Fruit fly (Drosophila melanogaster) whole organism, embryonic: ENCODE results near the gene ova.

Experiments used
- Aef1 ChIP-seq: fragments of 200-800 bp; sonication (Bioruptor generic); IDR thresholded peaks from 3 replicates; pipeline ENCODE4 v1.3.6; 2022; ENCODE audit warnings: missing biosample characterization, missing genetic modification characterization
- Bgb ChIP-seq: fragments of 200-800 bp; sonication (Bioruptor generic); IDR thresholded peaks from 2 replicates; pipeline ENCODE4 v1.3.6; 2022; ENCODE audit warnings: missing biosample characterization, missing genetic modification characterization; ENCODE audit not compliant: partially characterized antibody
- BtbVII ChIP-seq: fragments of 200-800 bp; sonication (Bioruptor generic); optimal IDR thresholded peaks from 3 replicates; lab custom pipeline; 2017; ENCODE audit warnings: missing biosample characterization, mild to moderate bottlenecking, missing genetic modification characterization
- CG10565 ChIP-seq: fragments of 200-800 bp; sonication (Bioruptor generic); optimal IDR thresholded peaks from 3 replicates; lab custom pipeline; 2016; ENCODE audit warnings: missing biosample characterization, mild to moderate bottlenecking, missing genetic modification characterization
- CG14710 ChIP-seq: fragments of 200-800 bp; sonication (Bioruptor generic); optimal IDR thresholded peaks from 3 replicates; lab custom pipeline; 2019; ENCODE audit warnings: missing biosample characterization, mild to moderate bottlenecking, missing genetic modification characterization, moderate library complexity
- CG15073 ChIP-seq: fragments of 200-800 bp; sonication (Bioruptor generic); optimal IDR thresholded peaks from 2 replicates; lab custom pipeline; 2016; ENCODE audit warnings: missing biosample characterization, missing genetic modification characterization
- CG15601 ChIP-seq: fragments of 200-800 bp; sonication (Bioruptor generic); optimal IDR thresholded peaks from 3 replicates; lab custom pipeline; 2019; ENCODE audit warnings: missing biosample characterization, mild to moderate bottlenecking, missing genetic modification characterization, moderate library complexity
- CG1602 ChIP-seq: fragments of 200-800 bp; sonication (Bioruptor generic); optimal IDR thresholded peaks from 3 replicates; lab custom pipeline; 2016; ENCODE audit warnings: missing biosample characterization, missing genetic modification characterization
- CG16863 ChIP-seq: fragments of 200-800 bp; sonication (Bioruptor generic); optimal IDR thresholded peaks from 3 replicates; lab custom pipeline; 2016; ENCODE audit warnings: missing biosample characterization, missing genetic modification characterization
- CG17612 ChIP-seq: fragments of 200-800 bp; sonication (Bioruptor generic); IDR thresholded peaks from 2 replicates; pipeline ENCODE4 v1.3.6; 2022; ENCODE audit warnings: missing biosample characterization, missing genetic modification characterization
- CG2678 ChIP-seq: fragments of 200-800 bp; sonication (Bioruptor generic); optimal IDR thresholded peaks from 3 replicates; lab custom pipeline; 2019; ENCODE audit warnings: missing biosample characterization, mild to moderate bottlenecking, missing genetic modification characterization, moderate library complexity
- CG3163 ChIP-seq: fragments of 200-800 bp; sonication (Bioruptor generic); optimal IDR thresholded peaks from 3 replicates; lab custom pipeline; 2016; ENCODE audit warnings: missing biosample characterization, missing genetic modification characterization
- CG34376 ChIP-seq: fragments of 200-800 bp; sonication (Bioruptor generic); optimal IDR thresholded peaks from 2 replicates; lab custom pipeline; 2018; ENCODE audit warnings: missing biosample characterization, mild to moderate bottlenecking, missing genetic modification characterization
- CG9876 ChIP-seq: fragments of 200-800 bp; sonication (Bioruptor generic); optimal IDR thresholded peaks from 2 replicates; lab custom pipeline; 2016; ENCODE audit warnings: missing biosample characterization, missing genetic modification characterization
- Camta ChIP-seq: fragments of 200-800 bp; sonication (Bioruptor generic); optimal IDR thresholded peaks from 2 replicates; lab custom pipeline; 2016; ENCODE audit warnings: missing biosample characterization, missing genetic modification characterization
- CkIIα-i1 ChIP-seq: fragments of 200-800 bp; sonication (Bioruptor generic); IDR thresholded peaks from 2 replicates; pipeline ENCODE4 v1.3.6; 2022; ENCODE audit warnings: missing biosample characterization, missing genetic modification characterization
- Dll ChIP-seq: fragments of 200-800 bp; sonication (Bioruptor generic); IDR thresholded peaks from 4 replicates; pipeline ENCODE4 v1.3.6; 2022; ENCODE audit warnings: missing biosample characterization, missing genetic modification characterization; ENCODE audit not compliant: partially characterized antibody
- Eip74EF ChIP-seq, 2 experiments: fragments of 200-800 bp in 1 of 2; fragments of >200 bp in 1 of 2; sonication (Bioruptor generic) in 1 of 2; optimal IDR thresholded peaks; 2 replicates each; lab custom pipeline; 2017 to 2019; ENCODE audit warnings: missing biosample characterization in 2 of 2, missing genetic modification characterization in 2 of 2, mild to moderate bottlenecking in 1 of 2, moderate library complexity in 1 of 2
- Fer1 ChIP-seq: fragments of 200-800 bp; sonication (Bioruptor generic); optimal IDR thresholded peaks from 2 replicates; lab custom pipeline; 2017; ENCODE audit warnings: missing biosample characterization, mild to moderate bottlenecking, missing genetic modification characterization
- Fer3 ChIP-seq: fragments of 200-800 bp; sonication (Bioruptor generic); optimal IDR thresholded peaks from 2 replicates; lab custom pipeline; 2018; ENCODE audit warnings: missing biosample characterization, mild to moderate bottlenecking, missing genetic modification characterization, moderate library complexity
- MESR4 ChIP-seq: fragments of 200-800 bp; sonication (Bioruptor generic); optimal IDR thresholded peaks from 2 replicates; lab custom pipeline; 2018; ENCODE audit warnings: missing biosample characterization, mild to moderate bottlenecking, missing genetic modification characterization, moderate library complexity
- Side ChIP-seq: fragments of 200-800 bp; sonication (Bioruptor generic); optimal IDR thresholded peaks from 2 replicates; lab custom pipeline; 2016; ENCODE audit warnings: missing biosample characterization, missing genetic modification characterization
- Taf1 ChIP-seq: fragments of 200-800 bp; sonication (Bioruptor generic); IDR thresholded peaks from 2 replicates; pipeline ENCODE4 v1.3.6; 2022; ENCODE audit warnings: missing biosample characterization, missing genetic modification characterization
- Xbp1 ChIP-seq: fragments of 200-800 bp; sonication (Bioruptor generic); optimal IDR thresholded peaks from 3 replicates; lab custom pipeline; 2016; ENCODE audit warnings: missing biosample characterization, mild to moderate bottlenecking, missing genetic modification characterization
- Xrp1 ChIP-seq: fragments of 200-800 bp; sonication (Bioruptor generic); IDR thresholded peaks from 2 replicates; pipeline ENCODE4 v1.3.6; 2022; ENCODE audit warnings: missing biosample characterization, missing genetic modification characterization
- YL-1 ChIP-seq: fragments of 200-800 bp; sonication (Bioruptor generic); optimal IDR thresholded peaks from 3 replicates; lab custom pipeline; 2017; ENCODE audit warnings: missing biosample characterization, mild to moderate bottlenecking, missing genetic modification characterization
- al ChIP-seq: fragments of 200-800 bp; sonication (Bioruptor generic); IDR thresholded peaks from 2 replicates; pipeline ENCODE4 v1.3.6; 2022; ENCODE audit warnings: missing biosample characterization, missing genetic modification characterization
- amos ChIP-seq: fragments of 200-800 bp; sonication (Bioruptor generic); IDR thresholded peaks from 2 replicates; pipeline ENCODE4 v1.3.6; 2022; ENCODE audit warnings: missing biosample characterization, missing genetic modification characterization; ENCODE audit not compliant: partially characterized antibody
- ap ChIP-seq: fragments of 200-800 bp; sonication (Bioruptor generic); IDR thresholded peaks from 2 replicates; pipeline ENCODE4 v1.3.6; 2022; ENCODE audit warnings: missing biosample characterization, missing genetic modification characterization
- cad ChIP-seq: fragments of >200 bp; optimal IDR thresholded peaks from 2 replicates; lab custom pipeline; 2017; ENCODE audit warnings: missing biosample characterization, missing genetic modification characterization
- crol ChIP-seq: fragments of 200-800 bp; sonication (Bioruptor generic); IDR thresholded peaks from 2 replicates; pipeline ENCODE4 v1.3.6; 2022; ENCODE audit warnings: missing biosample characterization, missing genetic modification characterization
- da ChIP-seq: fragments of 200-800 bp; sonication (Bioruptor generic); optimal IDR thresholded peaks from 2 replicates; lab custom pipeline; 2016; ENCODE audit warnings: missing biosample characterization, missing genetic modification characterization
- dpn ChIP-seq, 2 experiments: fragments of 200-800 bp; sonication (Bioruptor generic); optimal IDR thresholded peaks; 3 replicates each; lab custom pipeline; 2016; ENCODE audit warnings: missing biosample characterization in 2 of 2, missing genetic modification characterization in 2 of 2
- emc ChIP-seq: fragments of 200-800 bp; sonication (Bioruptor generic); optimal IDR thresholded peaks from 2 replicates; lab custom pipeline; 2016; ENCODE audit warnings: missing biosample characterization, missing genetic modification characterization
- eyg ChIP-seq: fragments of 200-800 bp; sonication (Bioruptor generic); optimal IDR thresholded peaks from 3 replicates; lab custom pipeline; 2016; ENCODE audit warnings: missing biosample characterization, missing genetic modification characterization
- fu2 ChIP-seq: fragments of 200-800 bp; sonication (Bioruptor generic); optimal IDR thresholded peaks from 2 replicates; lab custom pipeline; 2016; ENCODE audit warnings: missing biosample characterization, missing genetic modification characterization
- grau ChIP-seq: fragments of 200-800 bp; optimal IDR thresholded peaks from 3 replicates; lab custom pipeline; 2019; ENCODE audit warnings: missing biosample characterization, mild to moderate bottlenecking, missing genetic modification characterization, moderate library complexity
- h ChIP-seq: fragments of >200 bp; optimal IDR thresholded peaks from 2 replicates; lab custom pipeline; 2017
- inv ChIP-seq: fragments of 200-800 bp; sonication (Bioruptor generic); IDR thresholded peaks from 2 replicates; pipeline ENCODE4 v1.3.6; 2022; ENCODE audit warnings: missing biosample characterization, missing genetic modification characterization; ENCODE audit not compliant: partially characterized antibody
- kni ChIP-seq: fragments of 200-800 bp; sonication (Bioruptor generic); optimal IDR thresholded peaks from 3 replicates; lab custom pipeline; 2017; ENCODE audit warnings: mild to moderate bottlenecking, missing biosample characterization, missing genetic modification reagents, missing genetic modification characterization
- lbe ChIP-seq: fragments of 200-800 bp; sonication (Bioruptor generic); optimal IDR thresholded peaks from 2 replicates; lab custom pipeline; 2016; ENCODE audit warnings: missing biosample characterization, mild to moderate bottlenecking, missing genetic modification characterization
- mam ChIP-seq: fragments of 200-800 bp; sonication (Bioruptor generic); optimal IDR thresholded peaks from 3 replicates; lab custom pipeline; 2016; ENCODE audit warnings: missing biosample characterization, missing genetic modification characterization
- nom ChIP-seq: fragments of 200-800 bp; sonication (Bioruptor generic); optimal IDR thresholded peaks from 2 replicates; lab custom pipeline; 2017; ENCODE audit warnings: missing biosample characterization, missing genetic modification characterization, mild to moderate bottlenecking, moderate library complexity, missing genetic modification reagents
- pfk ChIP-seq: fragments of 200-800 bp; sonication (Bioruptor generic); optimal IDR thresholded peaks from 2 replicates; lab custom pipeline; 2018; ENCODE audit warnings: missing biosample characterization, mild to moderate bottlenecking, missing genetic modification characterization, moderate library complexity
- pros ChIP-seq: fragments of 200-800 bp; sonication (Bioruptor generic); optimal IDR thresholded peaks from 3 replicates; lab custom pipeline; 2019; ENCODE audit warnings: missing biosample characterization, mild to moderate bottlenecking, missing genetic modification characterization, moderate library complexity
- sens ChIP-seq: fragments of 200-800 bp; sonication (Bioruptor generic); peaks from one replicate; lab custom pipeline; 2016; ENCODE audit warnings: missing biosample characterization, missing genetic modification characterization
- sima ChIP-seq: fragments of 200-800 bp; sonication (Bioruptor generic); optimal IDR thresholded peaks from 2 replicates; lab custom pipeline; 2016; ENCODE audit warnings: missing biosample characterization, missing genetic modification characterization
- slbo ChIP-seq: fragments of 200-800 bp; sonication (Bioruptor generic); IDR thresholded peaks from 2 replicates; pipeline ENCODE4 v1.3.6; 2022; ENCODE audit warnings: missing biosample characterization, missing genetic modification characterization
- stc ChIP-seq: fragments of 200-800 bp; sonication (Bioruptor generic); IDR thresholded peaks from 2 replicates; pipeline ENCODE4 v1.3.6; 2022; ENCODE audit warnings: missing biosample characterization, missing genetic modification characterization
- wek ChIP-seq: fragments of 200-800 bp; sonication (Bioruptor generic); optimal IDR thresholded peaks from 3 replicates; lab custom pipeline; 2018; ENCODE audit warnings: missing biosample characterization, mild to moderate bottlenecking, missing genetic modification characterization, moderate library complexity

The ova gene

DNA sequence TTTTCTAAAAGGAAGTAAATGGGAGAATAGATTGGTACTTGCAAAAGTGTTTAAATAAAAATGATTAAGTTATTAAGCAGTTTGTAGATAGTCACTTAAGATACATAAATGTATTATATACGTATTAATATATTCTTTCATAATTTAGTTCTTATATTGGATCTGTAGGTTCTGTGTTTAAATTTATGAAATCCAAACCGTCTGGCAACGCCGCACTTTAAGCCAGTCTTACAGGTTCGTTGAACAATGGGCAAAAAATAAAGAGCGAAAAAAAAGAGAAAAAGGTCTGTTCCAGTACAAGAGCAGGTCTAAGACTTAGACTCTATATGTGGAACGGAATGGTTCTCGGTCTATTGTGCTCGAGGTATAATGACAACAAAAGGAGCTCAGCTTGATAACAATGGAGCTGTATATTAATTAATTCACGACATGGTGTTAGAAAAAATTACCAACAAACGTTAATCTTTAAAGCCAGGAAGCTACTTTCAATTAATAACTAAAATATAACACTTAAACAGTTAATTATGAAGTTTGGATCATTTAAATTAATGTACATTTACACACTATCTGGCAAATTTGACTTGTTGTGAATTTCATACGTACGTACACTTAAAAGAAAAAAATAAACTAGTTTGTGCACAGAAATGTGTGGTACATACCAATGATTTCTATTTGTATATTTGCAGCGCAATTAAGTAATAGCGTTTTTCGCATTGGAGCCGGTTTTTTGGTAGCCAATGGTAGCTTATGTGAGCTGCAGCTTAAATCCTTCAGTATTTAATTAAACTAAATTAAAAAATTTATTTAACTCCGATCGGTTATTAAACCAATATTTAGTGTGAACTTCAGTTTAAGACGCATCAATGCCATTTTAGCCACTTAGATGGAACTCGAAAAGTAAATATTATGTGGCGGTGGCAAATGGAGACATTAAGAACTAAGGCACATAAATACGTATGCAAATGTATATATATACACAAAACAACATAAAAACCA, 22.4 kb downstream of the ova start, which contains the start of gene CG5731:
Gene CG5731 (minus strand): TSS at position 946 of the 996 bp plus-strand sequence.
- no peak for TF ChIP-seq Bgb (GFP tag; lab: Robert Waterston, UW)
- TF ChIP-seq kni = peak; percentile 65
- TF ChIP-seq CG1602 (GFP tag; lab: Kevin White, UChicago) = no peak
- TF ChIP-seq sima (GFP tag; lab: Kevin White, UChicago) = no peak
- TF ChIP-seq mam = no peak
- TF ChIP-seq CG16863 (GFP tag; lab: Kevin White, UChicago) = no peak
- TF ChIP-seq CG17612 (GFP tag; lab: Robert Waterston, UW) = no peak
- TF ChIP-seq MESR4 (GFP tag; lab: Kevin White, UChicago) = no peak
- TF ChIP-seq h = no peak
- no peak for TF ChIP-seq CkIIα-i1 (GFP tag; lab: Robert Waterston, UW)
- peak; percentile 14 for TF ChIP-seq pros (GFP tag; lab: Kevin White, UChicago)
- TF ChIP-seq Eip74EF (GFP tag; optimal IDR thresholded peaks at IDR 0.05; lab: Kevin White, UChicago) = no peak
- peak; percentile 6 for TF ChIP-seq CG15601 (tag; lab: Kevin White, UChicago)
- TF ChIP-seq BtbVII = no peak
- no peak for TF ChIP-seq Camta (GFP tag; lab: Kevin White, UChicago)
- no peak for TF ChIP-seq Xbp1 (GFP tag; lab: Kevin White, UChicago)
- no peak for TF ChIP-seq CG10565 (GFP tag; lab: Kevin White, UChicago)
- no peak for TF ChIP-seq Dll (GFP tag; lab: Robert Waterston, UW)
- TF ChIP-seq da = no peak
- TF ChIP-seq emc (GFP tag; lab: Kevin White, UChicago) = no peak
- TF ChIP-seq fu2 (GFP tag; lab: Kevin White, UChicago) = no peak
- peak; percentile 17 for TF ChIP-seq nom (GFP tag; lab: Kevin White, UChicago)
- TF ChIP-seq eyg = no peak
- TF ChIP-seq grau (tag; lab: Kevin White, UChicago) = peak; percentile 1
- no peak for TF ChIP-seq Fer1 (GFP tag; lab: Kevin White, UChicago)
- no peak for TF ChIP-seq CG9876 (GFP tag; lab: Kevin White, UChicago)
- TF ChIP-seq YL-1 (GFP tag; lab: Kevin White, UChicago) = no peak
- no peak for TF ChIP-seq al (GFP tag; lab: Robert Waterston, UW)
- TF ChIP-seq sens (GFP tag; lab: Kevin White, UChicago) = peak; percentile 85
- no peak for TF ChIP-seq CG34376 (GFP tag; lab: Kevin White, UChicago)
- no peak for TF ChIP-seq dpn (GFP tag; optimal IDR thresholded peaks at IDR 0.05; lab: Kevin White, UChicago)
- TF ChIP-seq CG2678 (tag; lab: Kevin White, UChicago) = no peak
- no peak for TF ChIP-seq crol (GFP tag; lab: Robert Waterston, UW)
- TF ChIP-seq cad (GFP tag; lab: Kevin White, UChicago) = no peak
- peak; percentile 89 for TF ChIP-seq pfk (GFP tag; lab: Kevin White, UChicago)
- no peak for TF ChIP-seq amos (GFP tag; lab: Robert Waterston, UW)
- TF ChIP-seq CG15073 (GFP tag; lab: Kevin White, UChicago) = no peak
- no peak for TF ChIP-seq Aef1 (GFP tag; lab: Robert Waterston, UW)
- no peak for TF ChIP-seq stc
- TF ChIP-seq Taf1 (GFP tag; lab: Robert Waterston, UW) = no peak
- no peak for TF ChIP-seq Side (GFP tag; lab: Kevin White, UChicago)
- TF ChIP-seq ap (GFP tag; lab: Robert Waterston, UW) = no peak
- no peak for TF ChIP-seq Xrp1
- no peak for TF ChIP-seq Fer3
- TF ChIP-seq inv (GFP tag; lab: Robert Waterston, UW) = no peak
- peak; percentile 90 for TF ChIP-seq CG3163 (GFP tag; lab: Kevin White, UChicago)
- peak; percentile 36 for TF ChIP-seq lbe (GFP tag; lab: Kevin White, UChicago)
- TF ChIP-seq slbo (GFP tag; lab: Robert Waterston, UW) = no peak
- no peak for TF ChIP-seq wek (GFP tag; lab: Kevin White, UChicago)
- TF ChIP-seq CG14710 (tag; lab: Kevin White, UChicago) = no peak
